Worm (Caenorhabditis elegans): ENCODE measurements around the gene pcp-3.

- TF ChIP-seq dpl-1 (GFP tag; optimal IDR thresholded peaks at IDR 0.05) (no peak), nhr-76 (tag; optimal IDR thresholded peaks at IDR 0.05) (no peak), dve-1 (tag; optimal IDR thresholded peaks at IDR 0.05; ENCODE audit: insufficient read depth) (peak; percentile 88)
These were observed 39.3 kb upstream of the pcp-3 start for ce11 chrIV:9198136-9198535.

All from whole organism, L4 larva.